Fruit fly (Drosophila melanogaster): ENCODE results near the gene Irp-1A.

Gene Irp-1A

dm6 chr3R:22747423-22748090 lies 23.2 kb upstream of the Irp-1A start, which contains the start of gene CG17141:
Gene CG17141 (minus strand): TSS chr3R:22747599.
- TF ChIP-seq dsx (GFP tag; optimal IDR thresholded peaks at IDR 0.05; ENCODE audit: poor library complexity, severe bottlenecking) (no peak), achi (GFP tag; optimal IDR thresholded peaks at IDR 0.05) (no peak)

DNA sequence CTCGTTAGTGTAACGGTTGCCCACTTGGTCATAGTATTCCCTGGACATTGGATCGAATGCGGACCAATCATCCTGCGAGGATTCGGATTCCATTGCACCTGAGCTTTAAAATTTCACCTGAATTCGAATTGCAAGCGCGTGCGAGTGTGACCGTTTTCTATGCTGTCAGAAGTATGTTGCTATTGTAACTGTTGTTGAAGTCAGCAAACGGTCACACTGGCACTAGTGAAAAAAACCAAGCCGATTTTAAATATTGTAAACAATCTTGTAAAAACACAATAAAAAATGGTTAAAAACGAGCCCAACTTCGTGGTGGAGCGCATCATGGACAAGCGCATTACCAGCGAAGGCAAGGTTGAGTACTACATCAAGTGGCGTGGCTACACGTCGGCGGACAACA lies 21.0 kb upstream of the Irp-1A start, which contains the start of the genes vret and HP1c:
Gene vret, minus strand, starts transcription at position 150 of the 400 bp plus-strand sequence.
Gene HP1c, plus strand, starts transcription at position 189 of the 400 bp plus-strand sequence.
- no peak for TF ChIP-seq Met (GFP tag; optimal IDR thresholded peaks at IDR 0.05)
- no peak for TF ChIP-seq CG6792 (GFP tag; optimal IDR thresholded peaks at IDR 0.05)
- no peak for TF ChIP-seq Sox14 (GFP tag; optimal IDR thresholded peaks at IDR 0.05)
- TF ChIP-seq dsx (GFP tag; optimal IDR thresholded peaks at IDR 0.05; ENCODE audit: poor library complexity, severe bottlenecking), result no peak
- no peak for TF ChIP-seq CG8119 (GFP tag; IDR thresholded peaks at IDR 0.05)
- TF ChIP-seq Sox15 (GFP tag; optimal IDR thresholded peaks at IDR 0.05), result no peak
- no peak for TF ChIP-seq Smox (GFP tag; optimal IDR thresholded peaks at IDR 0.05)
- TF ChIP-seq salr (GFP tag; optimal IDR thresholded peaks at IDR 0.05), result no peak
- no peak for TF ChIP-seq Eip75B (GFP tag; optimal IDR thresholded peaks at IDR 0.05)
- TF ChIP-seq Hr4 (GFP tag; optimal IDR thresholded peaks at IDR 0.05), result no peak
- TF ChIP-seq lz (GFP tag; optimal IDR thresholded peaks at IDR 0.05), result no peak
- TF ChIP-seq CG6808 (GFP tag; optimal IDR thresholded peaks at IDR 0.05), result no peak
- no peak for TF ChIP-seq Hr39 (GFP tag; optimal IDR thresholded peaks at IDR 0.05)
- TF ChIP-seq Ets96B (tag; optimal IDR thresholded peaks at IDR 0.05), result no peak
- TF ChIP-seq CG3032 (tag; optimal IDR thresholded peaks at IDR 0.05), result no peak
- no peak for TF ChIP-seq CG34406 (GFP tag; optimal IDR thresholded peaks at IDR 0.05)
- no peak for TF ChIP-seq cyc (GFP tag; optimal IDR thresholded peaks at IDR 0.05)
- no peak for TF ChIP-seq Blimp-1 (GFP tag; optimal IDR thresholded peaks at IDR 0.05)

DNA sequence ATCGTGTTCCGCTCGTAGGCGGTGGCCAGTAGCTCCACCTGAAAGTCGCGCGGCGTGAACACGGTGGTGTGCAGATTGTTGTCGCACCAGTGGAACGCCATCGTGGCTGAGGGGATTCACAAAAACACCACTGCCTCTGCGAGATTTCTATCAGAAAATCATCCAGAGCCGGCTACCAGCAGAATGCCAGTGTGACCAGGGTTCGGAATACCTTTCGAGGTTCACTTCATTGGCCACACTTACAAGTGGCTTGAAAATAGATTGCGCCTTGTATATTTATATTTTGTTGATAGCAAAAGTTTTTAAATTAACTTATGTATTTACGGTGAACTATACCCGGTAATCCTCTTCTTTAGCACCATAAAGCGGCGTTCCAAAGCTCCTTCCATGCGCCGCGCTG lies 16.5 kb upstream of the Irp-1A start, which contains the start of the genes Dcr-1 and CG6985:
Gene Dcr-1, minus strand, starts transcription at position 162 of the 400 bp plus-strand sequence.
Gene CG6985, plus strand, starts transcription at position 221 of the 400 bp plus-strand sequence.
- no peak for TF ChIP-seq CG3919 (GFP tag; optimal IDR thresholded peaks at IDR 0.05)
- TF ChIP-seq Smox (GFP tag; optimal IDR thresholded peaks at IDR 0.05), result no peak
- TF ChIP-seq CG16779 (tag; optimal IDR thresholded peaks at IDR 0.05), result no peak
- no peak for TF ChIP-seq CG31627 (GFP tag; optimal IDR thresholded peaks at IDR 0.05)
- TF ChIP-seq Eip75B (GFP tag; optimal IDR thresholded peaks at IDR 0.05), result no peak
- no peak for TF ChIP-seq Blimp-1 (GFP tag; optimal IDR thresholded peaks at IDR 0.05)
- no peak for TF ChIP-seq CG11902 (GFP tag; optimal IDR thresholded peaks at IDR 0.05)
- no peak for TF ChIP-seq svp (GFP tag)
- no peak for TF ChIP-seq Gug (GFP tag; IDR thresholded peaks at IDR 0.05)

DNA sequence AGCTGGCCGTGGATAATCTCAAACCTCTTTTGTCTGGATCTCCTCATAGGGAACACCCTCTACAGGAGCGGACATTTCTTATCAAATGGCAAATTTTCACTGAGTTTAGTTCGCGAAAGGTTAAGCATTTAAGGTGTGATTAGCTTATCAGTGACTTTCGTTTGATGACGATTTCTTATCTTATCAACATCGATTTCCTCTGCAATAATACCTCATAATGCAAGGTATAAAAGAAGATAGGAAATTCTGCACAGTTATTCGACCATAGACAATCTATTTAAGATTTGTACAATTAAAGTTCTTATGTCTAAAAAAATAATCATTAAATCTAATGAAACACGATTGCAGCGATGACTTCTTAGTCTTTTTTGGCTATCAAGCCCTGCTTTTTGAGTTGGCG lies 9.4 kb upstream of the Irp-1A start, which contains the start of gene Takl2:
Gene Takl2, minus strand, starts transcription at position 101 of the 400 bp plus-strand sequence.
- TF ChIP-seq CG7368 (GFP tag; optimal IDR thresholded peaks at IDR 0.05), result no peak
- TF ChIP-seq svp (GFP tag), result no peak
- no peak for TF ChIP-seq Blimp-1 (GFP tag; optimal IDR thresholded peaks at IDR 0.05)
- no peak for TF ChIP-seq CG8632 (GFP tag; optimal IDR thresholded peaks at IDR 0.05)
- TF ChIP-seq CG31627 (GFP tag; optimal IDR thresholded peaks at IDR 0.05), result no peak
- TF ChIP-seq Ets21C (GFP tag; optimal IDR thresholded peaks at IDR 0.05), result no peak
- no peak for TF ChIP-seq CG10631 (GFP tag; optimal IDR thresholded peaks at IDR 0.05)
- TF ChIP-seq Sox102F (GFP tag; optimal IDR thresholded peaks at IDR 0.05), result no peak
- no peak for TF ChIP-seq CG11902 (GFP tag; optimal IDR thresholded peaks at IDR 0.05)
- no peak for TF ChIP-seq Eip75B (GFP tag; optimal IDR thresholded peaks at IDR 0.05)
- TF ChIP-seq ss (GFP tag; optimal IDR thresholded peaks at IDR 0.05), result no peak
- no peak for TF ChIP-seq achi (GFP tag; optimal IDR thresholded peaks at IDR 0.05)
- no peak for TF ChIP-seq Ets96B (tag; optimal IDR thresholded peaks at IDR 0.05)
- no peak for TF ChIP-seq CG1621 (tag; optimal IDR thresholded peaks at IDR 0.05)
- TF ChIP-seq fd59A (GFP tag; optimal IDR thresholded peaks at IDR 0.05), result no peak
- TF ChIP-seq dsx (GFP tag; optimal IDR thresholded peaks at IDR 0.05; ENCODE audit: poor library complexity, severe bottlenecking), result no peak
- no peak for TF ChIP-seq Hr39 (GFP tag; optimal IDR thresholded peaks at IDR 0.05)
- no peak for TF ChIP-seq Hr4 (GFP tag; optimal IDR thresholded peaks at IDR 0.05)
- TF ChIP-seq CG6163 (GFP tag; IDR thresholded peaks at IDR 0.05), result no peak
- no peak for TF ChIP-seq CG32006 (GFP tag; optimal IDR thresholded peaks at IDR 0.05)
